Fruit fly (Drosophila melanogaster) whole organism, prepupa: ENCODE results near the gene Bet1.
A peak's percentile ranks its signal among the peaks of the same experiment; 100 is the strongest.

Experiments used
- Blimp-1 ChIP-seq: fragments of 200-800 bp; sonication (Bioruptor generic); optimal IDR thresholded peaks from 3 replicates; lab custom pipeline; 2017; ENCODE audit warnings: missing biosample characterization, missing genetic modification characterization, mild to moderate bottlenecking, moderate library complexity, missing genetic modification reagents
- CG10631 ChIP-seq: fragments of 200-800 bp; sonication (Bioruptor generic); optimal IDR thresholded peaks from 2 replicates; lab custom pipeline; 2016; ENCODE audit warnings: missing biosample characterization, missing genetic modification characterization
- CG10669 ChIP-seq: fragments of 200-800 bp; sonication (Bioruptor generic); optimal IDR thresholded peaks from 3 replicates; lab custom pipeline; 2018; ENCODE audit warnings: missing biosample characterization, mild to moderate bottlenecking, missing genetic modification characterization, moderate library complexity
- CG11762 ChIP-seq: fragments of 200-800 bp; sonication (Bioruptor generic); optimal IDR thresholded peaks from 3 replicates; lab custom pipeline; 2016; ENCODE audit warnings: missing biosample characterization, missing genetic modification characterization; ENCODE audit not compliant: insufficient read depth
- CG11902 ChIP-seq: fragments of 200-800 bp; sonication (Bioruptor generic); optimal IDR thresholded peaks from 3 replicates; lab custom pipeline; 2016; ENCODE audit warnings: missing biosample characterization, missing genetic modification characterization
- CG15336 ChIP-seq: fragments of 200-800 bp; sonication (Bioruptor generic); IDR thresholded peaks from 2 replicates; pipeline ENCODE4 v1.3.6; 2022; ENCODE audit warnings: missing biosample characterization, missing genetic modification characterization
- CG16779 ChIP-seq: fragments of 200-800 bp; sonication (Bioruptor generic); optimal IDR thresholded peaks from 3 replicates; lab custom pipeline; 2017; ENCODE audit warnings: missing biosample characterization, mild to moderate bottlenecking, missing genetic modification characterization
- CG32006 ChIP-seq: fragments of 200-800 bp; sonication (Bioruptor generic); optimal IDR thresholded peaks from 3 replicates; lab custom pipeline; 2017; ENCODE audit warnings: missing biosample characterization, mild to moderate bottlenecking, missing genetic modification characterization
- CG3919 ChIP-seq: fragments of 200-800 bp; sonication (Bioruptor generic); optimal IDR thresholded peaks from 3 replicates; lab custom pipeline; 2016; ENCODE audit warnings: missing biosample characterization, missing genetic modification characterization
- CG4318 ChIP-seq: fragments of 200-800 bp; sonication (Bioruptor generic); optimal IDR thresholded peaks from 3 replicates; lab custom pipeline; 2017; ENCODE audit warnings: missing biosample characterization, mild to moderate bottlenecking, missing genetic modification characterization
- CG6808 ChIP-seq: fragments of 200-800 bp; sonication (Bioruptor generic); optimal IDR thresholded peaks from 3 replicates; lab custom pipeline; 2017; ENCODE audit warnings: missing biosample characterization, missing genetic modification characterization, mild to moderate bottlenecking, moderate library complexity, missing genetic modification reagents
- CG6854 ChIP-seq: fragments of 200-800 bp; sonication (Bioruptor generic); optimal IDR thresholded peaks from 2 replicates; lab custom pipeline; 2017; ENCODE audit warnings: missing biosample characterization, mild to moderate bottlenecking, missing genetic modification characterization
- CG7368 ChIP-seq: fragments of 200-800 bp; sonication (Bioruptor generic); optimal IDR thresholded peaks from 3 replicates; lab custom pipeline; 2016; ENCODE audit warnings: missing biosample characterization, missing genetic modification characterization
- CG8119 ChIP-seq: fragments of 200-800 bp; sonication (Bioruptor generic); IDR thresholded peaks from 3 replicates; pipeline ENCODE4 v1.3.6; 2022; ENCODE audit warnings: missing biosample characterization, missing genetic modification characterization
- CG8319 ChIP-seq: fragments of 200-800 bp; sonication (Bioruptor generic); optimal IDR thresholded peaks from 3 replicates; lab custom pipeline; 2016; ENCODE audit warnings: missing biosample characterization, missing genetic modification characterization
- CG8632 ChIP-seq: fragments of 200-800 bp; sonication (Bioruptor generic); optimal IDR thresholded peaks from 3 replicates; lab custom pipeline; 2016; ENCODE audit warnings: missing biosample characterization, missing genetic modification characterization
- CG9139 ChIP-seq: fragments of 200-800 bp; sonication (Bioruptor generic); optimal IDR thresholded peaks from 3 replicates; lab custom pipeline; 2017; ENCODE audit warnings: missing biosample characterization, mild to moderate bottlenecking, missing genetic modification characterization
- Eip75B ChIP-seq: fragments of 200-800 bp; sonication (Bioruptor generic); optimal IDR thresholded peaks from 3 replicates; lab custom pipeline; 2016; ENCODE audit warnings: missing biosample characterization, missing genetic modification characterization
- Eip78C ChIP-seq: fragments of 200-800 bp; sonication (Bioruptor generic); peaks from one replicate; lab custom pipeline; 2016; ENCODE audit warnings: missing biosample characterization, missing genetic modification characterization
- Hr39 ChIP-seq: fragments of 200-800 bp; sonication (Bioruptor generic); optimal IDR thresholded peaks from 2 replicates; lab custom pipeline; 2016; ENCODE audit warnings: missing biosample characterization, missing genetic modification characterization
- Hr4 ChIP-seq: fragments of 200-800 bp; sonication (Bioruptor generic); optimal IDR thresholded peaks from 3 replicates; lab custom pipeline; 2016; ENCODE audit warnings: missing biosample characterization, missing genetic modification characterization
- Met ChIP-seq: fragments of 200-800 bp; sonication (Bioruptor generic); optimal IDR thresholded peaks from 3 replicates; lab custom pipeline; 2016; ENCODE audit warnings: missing biosample characterization, missing genetic modification characterization
- OdsH ChIP-seq: fragments of 200-800 bp; sonication (Bioruptor generic); optimal IDR thresholded peaks from 3 replicates; lab custom pipeline; 2016; ENCODE audit warnings: missing biosample characterization, missing genetic modification characterization
- Sox102F ChIP-seq: fragments of 200-800 bp; sonication (Bioruptor generic); optimal IDR thresholded peaks from 2 replicates; lab custom pipeline; 2016; ENCODE audit warnings: missing biosample characterization, mild to moderate bottlenecking, missing genetic modification characterization
- Sox14 ChIP-seq: fragments of 200-800 bp; sonication (Bioruptor generic); optimal IDR thresholded peaks from 3 replicates; lab custom pipeline; 2016; ENCODE audit warnings: missing biosample characterization, missing genetic modification characterization
- achi ChIP-seq: fragments of 200-800 bp; sonication (Bioruptor generic); optimal IDR thresholded peaks from 3 replicates; lab custom pipeline; 2016; ENCODE audit warnings: missing biosample characterization, missing genetic modification characterization
- cyc ChIP-seq: fragments of 200-800 bp; sonication (Bioruptor generic); optimal IDR thresholded peaks from 3 replicates; lab custom pipeline; 2016; ENCODE audit warnings: missing biosample characterization, missing genetic modification characterization
- dsx ChIP-seq: fragments of 200-800 bp; optimal IDR thresholded peaks from 3 replicates; lab custom pipeline; 2019; ENCODE audit warnings: missing biosample characterization, mild to moderate bottlenecking, missing genetic modification characterization, moderate library complexity; ENCODE audit not compliant: poor library complexity, severe bottlenecking
- eg ChIP-seq: fragments of 200-800 bp; sonication (Bioruptor generic); IDR thresholded peaks from 3 replicates; pipeline ENCODE4 v1.3.6; 2022; ENCODE audit warnings: missing biosample characterization, missing genetic modification characterization
- fd59A ChIP-seq: fragments of 200-800 bp; sonication (Bioruptor generic); optimal IDR thresholded peaks from 2 replicates; lab custom pipeline; 2017; ENCODE audit warnings: missing biosample characterization, mild to moderate bottlenecking, missing genetic modification characterization, missing genetic modification reagents
- fd85E ChIP-seq: fragments of 200-800 bp; sonication (Bioruptor generic); optimal IDR thresholded peaks from 3 replicates; lab custom pipeline; 2016; ENCODE audit warnings: missing biosample characterization, missing genetic modification characterization
- lz ChIP-seq: fragments of 200-800 bp; sonication (Bioruptor generic); optimal IDR thresholded peaks from 3 replicates; lab custom pipeline; 2016; ENCODE audit warnings: missing biosample characterization, missing genetic modification characterization
- spab ChIP-seq: fragments of 200-800 bp; sonication (Bioruptor generic); optimal IDR thresholded peaks from 2 replicates; lab custom pipeline; 2017; ENCODE audit warnings: missing biosample characterization, mild to moderate bottlenecking, missing genetic modification characterization, missing genetic modification reagents
- ss ChIP-seq, 2 experiments: fragments of 200-800 bp; sonication (Bioruptor generic); optimal IDR thresholded peaks; 2 replicates in 1 of 2; 3 replicates in 1 of 2; lab custom pipeline; 2017 to 2018; ENCODE audit warnings: mild to moderate bottlenecking in 2 of 2, missing biosample characterization in 2 of 2, missing genetic modification characterization in 2 of 2, moderate library complexity in 1 of 2
- svp ChIP-seq: fragments of 200-800 bp; sonication (Bioruptor generic); peaks from one replicate; lab custom pipeline; 2016; ENCODE audit warnings: missing biosample characterization, missing genetic modification characterization
- topi ChIP-seq: fragments of 200-800 bp; sonication (Bioruptor generic); optimal IDR thresholded peaks from 3 replicates; lab custom pipeline; 2016; ENCODE audit warnings: missing biosample characterization, missing genetic modification characterization
- vri ChIP-seq: fragments of 200-800 bp; sonication (Bioruptor generic); optimal IDR thresholded peaks from 3 replicates; lab custom pipeline; 2016; ENCODE audit warnings: missing biosample characterization, mild to moderate bottlenecking, missing genetic modification characterization

Gene Bet1

dm6 chr3L:19280283-19280682, 19.1 kb downstream of the Bet1 start:
- TF ChIP-seq Eip75B (GFP tag; lab: Kevin White, UChicago), result no peak
- no peak for TF ChIP-seq Blimp-1
- TF ChIP-seq CG7368, result no peak
- no peak for TF ChIP-seq CG11762 (GFP tag; lab: Kevin White, UChicago)
- TF ChIP-seq CG10631 (GFP tag; lab: Kevin White, UChicago), result no peak

dm6 chr3L:19280700-19281099, 19.5 kb downstream of the Bet1 start, which contains the start of gene CG14089:
Gene CG14089 (minus strand): TSS chr3L:19280800.
- TF ChIP-seq svp, result no peak
- no peak for TF ChIP-seq achi (GFP tag; lab: Kevin White, UChicago)
- no peak for TF ChIP-seq CG15336 (GFP tag; lab: Robert Waterston, UW)

dm6 chr3L:19288395-19288969, 27.3 kb downstream of the Bet1 start:
- TF ChIP-seq CG32006 (GFP tag; lab: Kevin White, UChicago) (no peak), CG6808 (GFP tag; lab: Kevin White, UChicago) (no peak), vri (peak; percentile 40), svp (peak; percentile 97), achi (GFP tag; lab: Kevin White, UChicago) (no peak)

dm6 chr3L:19289411-19289810, 28.2 kb downstream of the Bet1 start:
- TF ChIP-seq svp, result peak; percentile 52
- no peak for TF ChIP-seq CG8632 (GFP tag; lab: Kevin White, UChicago)

dm6 chr3L:19291465-19292413, 30.5 kb downstream of the Bet1 start:
- TF ChIP-seq Eip78C (GFP tag; lab: Kevin White, UChicago) (peak; percentile 57), Blimp-1 (peak; percentile 53), spab (no peak), svp (peak; percentile 71), Hr39 (GFP tag; lab: Kevin White, UChicago) (no peak), CG16779 (tag; lab: Kevin White, UChicago) (no peak), CG11762 (GFP tag; lab: Kevin White, UChicago) (no peak), CG8319 (GFP tag; lab: Kevin White, UChicago) (no peak), CG6808 (GFP tag; lab: Kevin White, UChicago) (no peak), CG11902 (no peak), Eip75B (GFP tag; lab: Kevin White, UChicago) (peak; percentile 0), Sox14 (GFP tag; lab: Kevin White, UChicago) (no peak), CG4318 (GFP tag; lab: Kevin White, UChicago) (no peak)

dm6 chr3L:19292440-19293175, 31.4 kb downstream of the Bet1 start, which contains the start of gene Gbs-76A:
Gene Gbs-76A (minus strand): TSS chr3L:19292766.
- TF ChIP-seq Hr4, result peak; percentile 81
- TF ChIP-seq lz (GFP tag; lab: Kevin White, UChicago), result peak; percentile 53
- peak; percentile 80 for TF ChIP-seq CG3919 (GFP tag; lab: Kevin White, UChicago)
- TF ChIP-seq CG6854 (GFP tag; lab: Kevin White, UChicago), result peak; percentile 41
- peak; percentile 81 for TF ChIP-seq OdsH (GFP tag; lab: Kevin White, UChicago)
- TF ChIP-seq topi (GFP tag; lab: Kevin White, UChicago), result peak; percentile 71
- TF ChIP-seq fd59A (GFP tag; lab: Kevin White, UChicago), result peak; percentile 69
- TF ChIP-seq eg, result peak; percentile 89
- peak; percentile 93 for TF ChIP-seq CG8632 (GFP tag; lab: Kevin White, UChicago)
- TF ChIP-seq Met (GFP tag; lab: Kevin White, UChicago), result peak; percentile 73
- peak; percentile 52 for TF ChIP-seq Sox102F (GFP tag; lab: Kevin White, UChicago)
- TF ChIP-seq fd85E (GFP tag; lab: Kevin White, UChicago), result peak; percentile 52
- peak; percentile 54 for TF ChIP-seq cyc
- peak; percentile 96 for TF ChIP-seq CG8119 (GFP tag; lab: Robert Waterston, UW)
- TF ChIP-seq CG15336 (GFP tag; lab: Robert Waterston, UW), result peak; percentile 94
- peak; percentile 88 for TF ChIP-seq dsx (GFP tag; lab: Kevin White, UChicago)
- TF ChIP-seq CG10669 (GFP tag; lab: Kevin White, UChicago), result peak; percentile 80
- TF ChIP-seq ss (GFP tag; optimal IDR thresholded peaks at IDR 0.05; lab: Kevin White, UChicago), result peak; percentile 80 to 84
- peak; percentile 63 for TF ChIP-seq CG9139 (GFP tag; lab: Kevin White, UChicago)
